Worm (Caenorhabditis elegans): ENCODE data around the gene chtb-3.

Gene chtb-3

DNA sequence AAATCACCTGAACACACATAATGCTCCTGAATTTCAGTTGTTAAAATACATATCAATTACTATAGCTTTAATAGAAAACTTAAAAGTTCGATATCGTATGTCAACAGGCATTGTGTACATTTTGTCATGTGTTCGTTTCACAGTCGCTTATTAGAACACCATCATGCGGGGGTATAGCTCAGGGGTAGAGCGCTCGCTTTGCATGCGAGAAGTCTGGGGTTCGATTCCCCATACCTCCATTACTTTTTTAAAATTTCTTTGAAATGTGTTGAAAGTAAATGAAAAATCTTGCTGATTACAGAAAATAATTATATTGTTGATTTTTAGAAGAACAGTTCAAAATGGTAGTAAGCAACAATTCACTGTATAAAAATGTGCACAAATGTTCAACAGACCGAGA is 33.3 kb downstream of the chtb-3 start (continued):
- TF ChIP-seq F49E8.2 (tag; optimal IDR thresholded peaks at IDR 0.05; ENCODE audit: borderline replicate concordance) (peak; percentile 21), mdl-1 (tag; optimal IDR thresholded peaks at IDR 0.05) (peak in 1 of 2 experiments; percentile 17), T26A8.4 (GFP tag; IDR thresholded peaks at IDR 0.05) (peak; percentile 69), dve-1 (tag; optimal IDR thresholded peaks at IDR 0.05; ENCODE audit: insufficient read depth) (peak; percentile 53), mxl-3 (GFP tag; optimal IDR thresholded peaks at IDR 0.05) (peak; percentile 18), daf-16 (GFP tag; optimal IDR thresholded peaks at IDR 0.05) (peak; percentile 30 to 87), daf-16 (tag; optimal IDR thresholded peaks at IDR 0.05) (peak; percentile 70), madf-5 (GFP tag; IDR thresholded peaks at IDR 0.05) (peak; percentile 49 to 60; a peak in 1 of 4 replicates), nhr-42 (GFP tag; IDR thresholded peaks at IDR 0.05) (peak; percentile 29; the same call in 1 of the 2 replicates)

DNA sequence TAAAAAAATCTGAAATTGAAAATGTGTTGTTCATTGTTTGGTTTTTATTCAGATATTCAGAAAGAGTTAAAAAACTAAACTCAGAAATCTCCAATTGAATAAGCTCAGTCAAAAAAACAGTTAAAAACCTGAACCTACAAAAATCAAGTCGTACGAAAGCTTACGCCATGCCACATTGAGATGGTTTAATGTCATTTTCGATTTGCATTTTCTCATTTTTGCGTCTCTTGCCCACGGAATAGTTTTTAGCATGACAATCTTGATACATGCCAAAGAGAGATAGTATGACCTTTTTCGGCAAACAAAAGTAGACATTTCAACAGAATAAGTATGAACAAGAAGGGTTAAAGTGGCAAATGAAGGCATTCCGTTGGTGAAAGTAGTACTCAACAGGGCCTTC is 38.4 kb downstream of the chtb-3 start:
- TF ChIP-seq zfp-2 (tag; optimal IDR thresholded peaks at IDR 0.05) (no peak), daf-8 (GFP tag; IDR thresholded peaks at IDR 0.05) (no peak), php-3 (GFP tag; IDR thresholded peaks at IDR 0.05) (no peak), ama-1 (optimal IDR thresholded peaks at IDR 0.05) (peak; percentile 82), arid-1 (GFP tag; conservative IDR thresholded peaks at IDR 0.05) (no peak), mxl-2 (GFP tag; conservative IDR thresholded peaks at IDR 0.05) (no peak), egl-43 (GFP tag; IDR thresholded peaks at IDR 0.05) (no peak), dmd-8 (GFP tag; IDR thresholded peaks at IDR 0.05) (no peak), unc-130 (GFP tag; optimal IDR thresholded peaks at IDR 0.05) (no peak), skn-1 (tag; optimal IDR thresholded peaks at IDR 0.05) (no peak), nhr-237 (tag; optimal IDR thresholded peaks at IDR 0.05) (no peak), daf-12 (tag; optimal IDR thresholded peaks at IDR 0.05) (no peak), duxl-1 (tag; optimal IDR thresholded peaks at IDR 0.05; ENCODE audit: poor library complexity) (no peak), T20F7.1 (GFP tag; optimal IDR thresholded peaks at IDR 0.05) (no peak), F49E8.2 (tag; optimal IDR thresholded peaks at IDR 0.05; ENCODE audit: borderline replicate concordance) (no peak), zag-1 (tag; optimal IDR thresholded peaks at IDR 0.05) (no peak), mes-2 (tag; optimal IDR thresholded peaks at IDR 0.05; ENCODE audit: poor library complexity, severe bottlenecking) (peak; percentile 43), zip-2 (tag; optimal IDR thresholded peaks at IDR 0.05) (no peak), F10B5.3 (tag; optimal IDR thresholded peaks at IDR 0.05) (no peak), zfp-3 (GFP tag; conservative IDR thresholded peaks at IDR 0.05) (no peak), mep-1 (tag; optimal IDR thresholded peaks at IDR 0.05) (peak; percentile 67), F37D6.2 (tag; optimal IDR thresholded peaks at IDR 0.05) (no peak), lsy-2 (tag; optimal IDR thresholded peaks at IDR 0.05) (peak in 1 of 2 experiments; percentile 13), dpl-1 (GFP tag; optimal IDR thresholded peaks at IDR 0.05) (no peak), aha-1 (tag) (peak; percentile 8), unc-62 (GFP tag; optimal IDR thresholded peaks at IDR 0.05 in 1 of 2) (peak in 1 of 2 experiments; percentile 46), unc-62 (tag; optimal IDR thresholded peaks at IDR 0.05) (no peak), zip-11 (GFP tag; IDR thresholded peaks at IDR 0.05) (no peak), saeg-2 (GFP tag; IDR thresholded peaks at IDR 0.05) (no peak), nhr-102 (tag; optimal IDR thresholded peaks at IDR 0.05) (no peak), hmg-1.1 (GFP tag; IDR thresholded peaks at IDR 0.05) (no peak), ztf-11 (tag; optimal IDR thresholded peaks at IDR 0.05) (no peak), nhr-11 (tag; optimal IDR thresholded peaks at IDR 0.05) (no peak), rbr-2 (tag; optimal IDR thresholded peaks at IDR 0.05) (no peak), mdt-29 (GFP tag; IDR thresholded peaks at IDR 0.05) (no peak), cey-2 (tag; optimal IDR thresholded peaks at IDR 0.05; ENCODE audit: borderline replicate concordance, insufficient read depth) (no peak), attf-4 (tag; optimal IDR thresholded peaks at IDR 0.05) (no peak), pqm-1 (tag; optimal IDR thresholded peaks at IDR 0.05) (no peak), Y48G9A.11 (GFP tag; IDR thresholded peaks at IDR 0.05) (no peak), spr-3 (GFP tag; optimal IDR thresholded peaks at IDR 0.05) (no peak)
